Fruit fly (Drosophila melanogaster): ENCODE measurements around the gene atk.

- no peak for TF ChIP-seq CG34367 (tag; optimal IDR thresholded peaks at IDR 0.05)
- TF ChIP-seq CG10348 (GFP tag; IDR thresholded peaks at IDR 0.05): no peak
Measured at dm6 chr3L:20466599-20466998, 1.9 kb upstream of the atk start, which contains the start of gene Tdh.
